Fruit fly (Drosophila melanogaster): ENCODE data around the gene Hmgcr.

Hmgcr gene

dm6 chr3R:23763622-23764273, 30.6 kb downstream of the Hmgcr start, which contains the start of gene Lsd-1 (continued):
- TF ChIP-seq CG7368 (GFP tag; optimal IDR thresholded peaks at IDR 0.05) (no peak), OdsH (GFP tag; optimal IDR thresholded peaks at IDR 0.05) (peak; percentile 2), vri (GFP tag; optimal IDR thresholded peaks at IDR 0.05) (no peak), Eip93F (GFP tag; optimal IDR thresholded peaks at IDR 0.05) (no peak), Hr4 (GFP tag; optimal IDR thresholded peaks at IDR 0.05) (peak; percentile 31), Ets96B (tag; optimal IDR thresholded peaks at IDR 0.05) (peak; percentile 54), CG6163 (GFP tag; IDR thresholded peaks at IDR 0.05) (peak; percentile 44), fkh (GFP tag; optimal IDR thresholded peaks at IDR 0.05) (no peak), dsx (GFP tag; optimal IDR thresholded peaks at IDR 0.05; ENCODE audit: poor library complexity, severe bottlenecking) (peak; percentile 43), spab (GFP tag; optimal IDR thresholded peaks at IDR 0.05) (peak; percentile 51), CG6792 (GFP tag; optimal IDR thresholded peaks at IDR 0.05) (peak; percentile 32), lz (GFP tag; optimal IDR thresholded peaks at IDR 0.05) (no peak), CG8319 (GFP tag; optimal IDR thresholded peaks at IDR 0.05) (no peak), Hr38 (GFP tag; optimal IDR thresholded peaks at IDR 0.05) (no peak), Sox14 (GFP tag; optimal IDR thresholded peaks at IDR 0.05) (peak; percentile 29), net (GFP tag; optimal IDR thresholded peaks at IDR 0.05) (peak; percentile 64), CG11902 (GFP tag; optimal IDR thresholded peaks at IDR 0.05) (no peak), pdm3 (GFP tag; optimal IDR thresholded peaks at IDR 0.05) (no peak), Smox (GFP tag; optimal IDR thresholded peaks at IDR 0.05) (peak; percentile 22), Ets21C (GFP tag; optimal IDR thresholded peaks at IDR 0.05) (no peak)

DNA sequence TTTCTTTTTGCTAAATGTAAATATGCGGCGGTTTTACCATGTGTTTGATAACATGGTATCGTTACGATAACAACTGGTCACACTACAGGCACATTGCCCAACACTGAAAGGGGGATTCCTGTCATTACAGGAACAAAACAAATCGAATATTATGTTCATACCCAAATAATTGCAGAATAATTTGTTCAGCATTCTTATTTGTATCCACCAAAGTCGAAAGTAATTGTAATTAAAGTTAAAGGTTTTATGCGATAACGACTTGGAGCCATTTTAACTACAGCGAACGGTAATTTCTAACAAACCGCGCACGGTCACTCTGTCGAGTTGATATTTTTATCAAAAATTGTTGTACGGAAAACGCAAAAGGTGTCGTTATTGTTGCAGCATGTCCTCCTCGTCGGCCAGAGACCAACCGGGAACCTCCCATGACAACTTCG, 34.3 kb downstream of the Hmgcr start, which contains the start of the genes CG10214 and CG10375:
TSS of gene CG10214 (minus strand) at position 72 of the 437 bp plus-strand sequence.
TSS of gene CG10375 (plus strand) at position 296 of the 437 bp plus-strand sequence.
- TF ChIP-seq Hr4 (GFP tag; optimal IDR thresholded peaks at IDR 0.05) (peak; percentile 69), CG4318 (GFP tag; optimal IDR thresholded peaks at IDR 0.05) (no peak), salr (GFP tag; optimal IDR thresholded peaks at IDR 0.05) (peak; percentile 5 to 21), dsx (GFP tag; optimal IDR thresholded peaks at IDR 0.05; ENCODE audit: poor library complexity, severe bottlenecking) (peak; percentile 43), achi (GFP tag; optimal IDR thresholded peaks at IDR 0.05) (peak; percentile 61), Ets96B (tag; optimal IDR thresholded peaks at IDR 0.05) (peak; percentile 53), esn (GFP tag; optimal IDR thresholded peaks at IDR 0.05) (peak; percentile 84), CG9139 (GFP tag; optimal IDR thresholded peaks at IDR 0.05) (no peak), CG8632 (GFP tag; optimal IDR thresholded peaks at IDR 0.05) (peak; percentile 50), Eip78C (GFP tag) (peak; percentile 80), CG10669 (GFP tag; optimal IDR thresholded peaks at IDR 0.05) (peak; percentile 50), Sox102F (GFP tag; optimal IDR thresholded peaks at IDR 0.05) (peak; percentile 59), CG6163 (GFP tag; IDR thresholded peaks at IDR 0.05) (peak; percentile 74), CG15336 (GFP tag; IDR thresholded peaks at IDR 0.05) (peak; percentile 45; the same call in 1 of the 2 replicates), spab (GFP tag; optimal IDR thresholded peaks at IDR 0.05) (no peak), CG3032 (tag; optimal IDR thresholded peaks at IDR 0.05) (peak; percentile 67), dac (GFP tag; optimal IDR thresholded peaks at IDR 0.05) (peak; percentile 45), Hr39 (GFP tag; optimal IDR thresholded peaks at IDR 0.05) (peak; percentile 72), CG10631 (GFP tag; optimal IDR thresholded peaks at IDR 0.05) (peak; percentile 74), fkh (GFP tag; optimal IDR thresholded peaks at IDR 0.05) (peak; percentile 88), Blimp-1 (GFP tag; optimal IDR thresholded peaks at IDR 0.05) (no peak), Ets21C (GFP tag; optimal IDR thresholded peaks at IDR 0.05) (no peak), CG8119 (GFP tag; IDR thresholded peaks at IDR 0.05) (peak; percentile 53; the same call in 1 of the 3 replicates), Smox (GFP tag; optimal IDR thresholded peaks at IDR 0.05) (peak; percentile 60), CG11294 (GFP tag; IDR thresholded peaks at IDR 0.05) (no peak), Sox15 (GFP tag; optimal IDR thresholded peaks at IDR 0.05) (peak; percentile 44), CG32006 (GFP tag; optimal IDR thresholded peaks at IDR 0.05) (peak; percentile 58), eg (GFP tag; IDR thresholded peaks at IDR 0.05) (peak; percentile 73; the same call in 2 of the 3 replicates), cyc (GFP tag; optimal IDR thresholded peaks at IDR 0.05) (peak; percentile 72), CG1621 (tag; optimal IDR thresholded peaks at IDR 0.05) (peak; percentile 41), acj6 (GFP tag; optimal IDR thresholded peaks at IDR 0.05) (peak; percentile 67), Met (GFP tag; optimal IDR thresholded peaks at IDR 0.05) (peak; percentile 70), CG34406 (GFP tag; optimal IDR thresholded peaks at IDR 0.05) (peak; percentile 60), fd85E (GFP tag; optimal IDR thresholded peaks at IDR 0.05) (no peak), CG31627 (GFP tag; optimal IDR thresholded peaks at IDR 0.05) (peak; percentile 79), Sox14 (GFP tag; optimal IDR thresholded peaks at IDR 0.05) (peak; percentile 81), ss (GFP tag; optimal IDR thresholded peaks at IDR 0.05) (no peak)
